Fruit fly (Drosophila melanogaster) whole organism, embryonic: ENCODE results near the gene CG33703.

Experiments
- Atf6 ChIP-seq: fragments of 200-800 bp; sonication (Bioruptor generic); IDR thresholded peaks from 2 replicates; pipeline ENCODE4 v1.3.6; 2022; ENCODE audit warnings: missing biosample characterization, missing genetic modification characterization
- Blimp-1 ChIP-seq: fragments of 200-800 bp; sonication (Bioruptor generic); optimal IDR thresholded peaks from 3 replicates; lab custom pipeline; 2018; ENCODE audit warnings: missing biosample characterization, missing genetic modification characterization, mild to moderate bottlenecking, moderate library complexity, missing genetic modification reagents
- CG10267 ChIP-seq: fragments of 200-800 bp; sonication (Bioruptor generic); optimal IDR thresholded peaks from 2 replicates; lab custom pipeline; 2018; ENCODE audit warnings: missing biosample characterization, mild to moderate bottlenecking, missing genetic modification characterization, moderate library complexity
- CG1233 ChIP-seq: fragments of 200-800 bp; sonication (Bioruptor generic); optimal IDR thresholded peaks from 4 replicates; lab custom pipeline; 2018; ENCODE audit warnings: missing biosample characterization, mild to moderate bottlenecking, missing genetic modification characterization
- CG12659 ChIP-seq: fragments of 200-800 bp; sonication (Bioruptor generic); optimal IDR thresholded peaks from 3 replicates; lab custom pipeline; 2017; ENCODE audit warnings: mild to moderate bottlenecking, missing biosample characterization, missing genetic modification reagents, missing genetic modification characterization
- CG13296 ChIP-seq: fragments of 200-800 bp; sonication (Bioruptor generic); optimal IDR thresholded peaks from 3 replicates; lab custom pipeline; 2018; ENCODE audit warnings: missing biosample characterization, mild to moderate bottlenecking, missing genetic modification characterization
- CG15269 ChIP-seq: fragments of 200-800 bp; sonication (Bioruptor generic); optimal IDR thresholded peaks from 2 replicates; lab custom pipeline; 2018; ENCODE audit warnings: missing biosample characterization, mild to moderate bottlenecking, missing genetic modification characterization, moderate library complexity
- CG15601 ChIP-seq: fragments of 200-800 bp; sonication (Bioruptor generic); optimal IDR thresholded peaks from 3 replicates; lab custom pipeline; 2019; ENCODE audit warnings: missing biosample characterization, mild to moderate bottlenecking, missing genetic modification characterization, moderate library complexity
- CG16863 ChIP-seq: fragments of 200-800 bp; sonication (Bioruptor generic); optimal IDR thresholded peaks from 3 replicates; lab custom pipeline; 2016; ENCODE audit warnings: missing biosample characterization, missing genetic modification characterization
- CG18619 ChIP-seq: fragments of 200-800 bp; sonication (Bioruptor generic); optimal IDR thresholded peaks from 3 replicates; lab custom pipeline; 2017; ENCODE audit warnings: missing biosample characterization, mild to moderate bottlenecking, missing genetic modification characterization
- CG2120 ChIP-seq: fragments of 200-800 bp; sonication (Bioruptor generic); optimal IDR thresholded peaks from 3 replicates; lab custom pipeline; 2016; ENCODE audit warnings: missing biosample characterization, missing genetic modification characterization
- CG30403 ChIP-seq: fragments of 200-800 bp; sonication (Bioruptor generic); optimal IDR thresholded peaks from 3 replicates; lab custom pipeline; 2016; ENCODE audit warnings: missing biosample characterization, missing genetic modification characterization
- CG31441 ChIP-seq: fragments of 200-800 bp; sonication (Bioruptor generic); IDR thresholded peaks from 2 replicates; pipeline ENCODE4 v1.3.6; 2022; ENCODE audit warnings: missing biosample characterization, missing genetic modification characterization
- CG3281 ChIP-seq: fragments of 200-800 bp; sonication (Bioruptor generic); optimal IDR thresholded peaks from 3 replicates; lab custom pipeline; 2017; ENCODE audit warnings: missing biosample characterization, mild to moderate bottlenecking, missing genetic modification characterization
- CG5180 ChIP-seq: fragments of 200-800 bp; sonication (Bioruptor generic); optimal IDR thresholded peaks from 3 replicates; lab custom pipeline; 2017; ENCODE audit warnings: missing biosample characterization, missing genetic modification characterization, mild to moderate bottlenecking, moderate library complexity, missing genetic modification reagents
- CG7839 ChIP-seq: fragments of 200-800 bp; sonication (Bioruptor generic); optimal IDR thresholded peaks from 3 replicates; lab custom pipeline; 2018; ENCODE audit warnings: missing biosample characterization, mild to moderate bottlenecking, missing genetic modification characterization, moderate library complexity
- CG7928 ChIP-seq: fragments of 200-800 bp; sonication (Bioruptor generic); optimal IDR thresholded peaks from 2 replicates; lab custom pipeline; 2017; ENCODE audit warnings: missing biosample characterization, mild to moderate bottlenecking, missing genetic modification characterization
- CG7963 ChIP-seq: fragments of 200-800 bp; sonication (Bioruptor generic); IDR thresholded peaks from 3 replicates; pipeline ENCODE4 v1.3.6; 2022; ENCODE audit warnings: missing biosample characterization, missing genetic modification characterization; ENCODE audit not compliant: partially characterized antibody
- CG9727 ChIP-seq: fragments of 200-800 bp; sonication (Bioruptor generic); optimal IDR thresholded peaks from 3 replicates; lab custom pipeline; 2017; ENCODE audit warnings: missing biosample characterization, mild to moderate bottlenecking, missing genetic modification characterization
- CoRest ChIP-seq: fragments of 200-800 bp; sonication (Bioruptor generic); optimal IDR thresholded peaks from 3 replicates; lab custom pipeline; 2018; ENCODE audit warnings: missing biosample characterization, mild to moderate bottlenecking, missing genetic modification characterization, moderate library complexity
- D19A ChIP-seq: fragments of 200-800 bp; optimal IDR thresholded peaks from 3 replicates; lab custom pipeline; 2019; ENCODE audit warnings: missing biosample characterization, mild to moderate bottlenecking, missing genetic modification characterization, moderate library complexity
- Drgx ChIP-seq: fragments of 200-800 bp; sonication (Bioruptor generic); IDR thresholded peaks from 2 replicates; pipeline ENCODE4 v1.3.6; 2022; ENCODE audit warnings: missing biosample characterization, missing genetic modification characterization
- Eip74EF ChIP-seq, 2 experiments: fragments of 200-800 bp in 1 of 2; fragments of >200 bp in 1 of 2; sonication (Bioruptor generic) in 1 of 2; optimal IDR thresholded peaks; 2 replicates each; lab custom pipeline; 2017 to 2019; ENCODE audit warnings: missing biosample characterization in 2 of 2, missing genetic modification characterization in 2 of 2, mild to moderate bottlenecking in 1 of 2, moderate library complexity in 1 of 2
- Fer1 ChIP-seq: fragments of 200-800 bp; sonication (Bioruptor generic); optimal IDR thresholded peaks from 2 replicates; lab custom pipeline; 2017; ENCODE audit warnings: missing biosample characterization, mild to moderate bottlenecking, missing genetic modification characterization
- Hand ChIP-seq: fragments of 200-800 bp; sonication (Bioruptor generic); optimal IDR thresholded peaks from 2 replicates; lab custom pipeline; 2017; ENCODE audit warnings: mild to moderate bottlenecking, missing biosample characterization, missing genetic modification reagents, missing genetic modification characterization
- Hmr ChIP-seq: fragments of 200-800 bp; sonication (Bioruptor generic); optimal IDR thresholded peaks from 3 replicates; lab custom pipeline; 2017; ENCODE audit warnings: mild to moderate bottlenecking, missing biosample characterization, missing genetic modification reagents, missing genetic modification characterization
- Hr51 ChIP-seq, 2 experiments: fragments of 200-800 bp; sonication (Bioruptor generic); optimal IDR thresholded peaks; 2 replicates in 1 of 2; 3 replicates in 1 of 2; lab custom pipeline; 2016 to 2018; ENCODE audit warnings: missing biosample characterization in 2 of 2, missing genetic modification characterization in 2 of 2, mild to moderate bottlenecking in 1 of 2, moderate library complexity in 1 of 2
- Med ChIP-seq: fragments of 200-800 bp; sonication (Bioruptor generic); peaks from one replicate; lab custom pipeline; 2016; ENCODE audit warnings: missing biosample characterization, missing genetic modification characterization, mild to moderate bottlenecking, inconsistent platforms, moderate library complexity
- PHDP ChIP-seq: fragments of 200-800 bp; sonication (Bioruptor generic); optimal IDR thresholded peaks from 3 replicates; lab custom pipeline; 2018; ENCODE audit warnings: missing biosample characterization, mild to moderate bottlenecking, missing genetic modification characterization, moderate library complexity
- Ptx1 ChIP-seq: fragments of 200-800 bp; sonication (Bioruptor generic); IDR thresholded peaks from 2 replicates; pipeline ENCODE4 v1.3.6; 2022; ENCODE audit warnings: missing biosample characterization, missing genetic modification characterization
- Ssrp ChIP-seq: fragments of 200-800 bp; sonication (Bioruptor generic); optimal IDR thresholded peaks from 2 replicates; lab custom pipeline; 2018; ENCODE audit warnings: missing biosample characterization, mild to moderate bottlenecking, missing genetic modification characterization, moderate library complexity
- Xbp1 ChIP-seq: fragments of 200-800 bp; sonication (Bioruptor generic); optimal IDR thresholded peaks from 3 replicates; lab custom pipeline; 2016; ENCODE audit warnings: missing biosample characterization, mild to moderate bottlenecking, missing genetic modification characterization
- az2 ChIP-seq: fragments of 200-800 bp; sonication (Bioruptor generic); optimal IDR thresholded peaks from 3 replicates; lab custom pipeline; 2016; ENCODE audit warnings: missing biosample characterization, missing genetic modification characterization
- br ChIP-seq: fragments of >200 bp; optimal IDR thresholded peaks from 2 replicates; lab custom pipeline; 2017
- bsh ChIP-seq, 2 experiments: fragments of 200-800 bp; sonication (Bioruptor generic); optimal IDR thresholded peaks; 2 replicates each; lab custom pipeline; 2017 to 2018; ENCODE audit warnings: mild to moderate bottlenecking in 2 of 2, missing biosample characterization in 2 of 2, missing genetic modification characterization in 2 of 2, moderate library complexity in 1 of 2
- dmrt99B ChIP-seq: fragments of 200-800 bp; sonication (Bioruptor generic); optimal IDR thresholded peaks from 2 replicates; lab custom pipeline; 2018; ENCODE audit warnings: missing biosample characterization, mild to moderate bottlenecking, missing genetic modification characterization, moderate library complexity
- gro ChIP-seq: fragments of 200-800 bp; sonication (Bioruptor generic); optimal IDR thresholded peaks from 2 replicates; lab custom pipeline; 2016; ENCODE audit warnings: missing biosample characterization, missing genetic modification characterization
- hb ChIP-seq: fragments of 200-800 bp; sonication (Bioruptor generic); IDR thresholded peaks from 3 replicates; pipeline ENCODE4 v1.3.6; 2022; ENCODE audit warnings: missing biosample characterization, missing genetic modification characterization; ENCODE audit not compliant: partially characterized antibody
- lab ChIP-seq: fragments of 200-800 bp; sonication (Bioruptor generic); optimal IDR thresholded peaks from 3 replicates; lab custom pipeline; 2017; ENCODE audit warnings: missing biosample characterization, missing genetic modification characterization, mild to moderate bottlenecking, moderate library complexity, missing genetic modification reagents
- org-1 ChIP-seq: fragments of 200-800 bp; sonication (Bioruptor generic); optimal IDR thresholded peaks from 2 replicates; lab custom pipeline; 2017; ENCODE audit warnings: missing biosample characterization, missing genetic modification characterization
- pho ChIP-seq: fragments of 200-800 bp; sonication (Bioruptor generic); optimal IDR thresholded peaks from 2 replicates; lab custom pipeline; 2016; ENCODE audit warnings: missing biosample characterization, missing genetic modification characterization
- sens ChIP-seq: fragments of 200-800 bp; sonication (Bioruptor generic); peaks from one replicate; lab custom pipeline; 2016; ENCODE audit warnings: missing biosample characterization, missing genetic modification characterization
- seq ChIP-seq: fragments of 200-800 bp; sonication (Bioruptor generic); IDR thresholded peaks from 2 replicates; pipeline ENCODE4 v1.3.6; 2022; ENCODE audit warnings: missing biosample characterization, missing genetic modification characterization
- sug ChIP-seq: fragments of 200-800 bp; optimal IDR thresholded peaks from 2 replicates; lab custom pipeline; 2019; ENCODE audit warnings: missing biosample characterization, mild to moderate bottlenecking, missing genetic modification characterization, moderate library complexity
- tio ChIP-seq: fragments of 200-800 bp; sonication (Bioruptor generic); optimal IDR thresholded peaks from 2 replicates; lab custom pipeline; 2017; ENCODE audit warnings: missing biosample characterization, missing genetic modification characterization, inconsistent platforms
- ttk ChIP-seq: fragments of 200-800 bp; sonication (Bioruptor generic); IDR thresholded peaks from 2 replicates; pipeline ENCODE4 v2.1.2; 2022; ENCODE audit warnings: missing biosample characterization, missing genetic modification characterization
- unc-4 ChIP-seq: fragments of 200-800 bp; sonication (Bioruptor generic); IDR thresholded peaks from 2 replicates; pipeline ENCODE4 v1.3.6; 2022; ENCODE audit warnings: missing biosample characterization, missing genetic modification characterization; ENCODE audit not compliant: partially characterized antibody
- unpg ChIP-seq: fragments of 200-800 bp; sonication (Bioruptor generic); optimal IDR thresholded peaks from 3 replicates; lab custom pipeline; 2018; ENCODE audit warnings: missing biosample characterization, mild to moderate bottlenecking, missing genetic modification characterization, moderate library complexity
- vvl ChIP-seq: fragments of 200-800 bp; sonication (Bioruptor generic); IDR thresholded peaks from 2 replicates; pipeline ENCODE4 v1.3.6; 2022; ENCODE audit warnings: missing biosample characterization, missing genetic modification characterization

The CG33703 gene

dm6 chr3L:9466595-9466994 is 45.9 kb downstream of the CG33703 start (continued):
- TF ChIP-seq Hand = peak; percentile 54
- TF ChIP-seq Fer1 (GFP tag; lab: Kevin White, UChicago) = peak; percentile 42
- peak; percentile 57 for TF ChIP-seq CG7839 (tag; lab: Kevin White, UChicago)
- no peak for TF ChIP-seq br (lab: Kevin White, UChicago)
- peak; percentile 51; the same call in 1 of the 2 replicates for TF ChIP-seq CG31441
- TF ChIP-seq sens (GFP tag; lab: Kevin White, UChicago) = peak; percentile 73
- TF ChIP-seq CG7928 (GFP tag; lab: Kevin White, UChicago) = no peak
- no peak for TF ChIP-seq unc-4
- no peak for TF ChIP-seq CG7963 (GFP tag; lab: Robert Waterston, UW)
- peak; percentile 52 for TF ChIP-seq lab
- peak; percentile 10 for TF ChIP-seq CG15601
- no peak for TF ChIP-seq vvl (GFP tag; lab: Robert Waterston, UW)
- peak; percentile 45 for TF ChIP-seq CG30403 (GFP tag; lab: Kevin White, UChicago)
- peak; percentile 38 for TF ChIP-seq CG3281
- peak in 1 of 2 experiments; percentile 14 for TF ChIP-seq Eip74EF (GFP tag; optimal IDR thresholded peaks at IDR 0.05; lab: Kevin White, UChicago)
- TF ChIP-seq unpg = peak; percentile 27
- peak; percentile 22 for TF ChIP-seq CG13296 (GFP tag; lab: Kevin White, UChicago)
- peak; percentile 60 for TF ChIP-seq dmrt99B (tag; lab: Kevin White, UChicago)
- peak; percentile 32 for TF ChIP-seq Hmr
- TF ChIP-seq Atf6 (GFP tag; lab: Robert Waterston, UW) = no peak
- TF ChIP-seq az2 (GFP tag; lab: Kevin White, UChicago) = peak; percentile 15
- TF ChIP-seq Med = peak; percentile 55
- peak; percentile 7 for TF ChIP-seq tio (GFP tag; lab: Kevin White, UChicago)
- peak; percentile 13 for TF ChIP-seq Blimp-1
- TF ChIP-seq CG15269 (tag; lab: Kevin White, UChicago) = peak; percentile 26
- peak; percentile 16 for TF ChIP-seq sug (tag; lab: Kevin White, UChicago)
- TF ChIP-seq Drgx (GFP tag; lab: Robert Waterston, UW) = no peak
- TF ChIP-seq PHDP = peak; percentile 17
- peak; percentile 11 for TF ChIP-seq Xbp1 (GFP tag; lab: Kevin White, UChicago)
- TF ChIP-seq bsh (GFP tag; optimal IDR thresholded peaks at IDR 0.05; lab: Kevin White, UChicago) = peak in 1 of 2 experiments; percentile 29
- TF ChIP-seq org-1 = peak; percentile 18
- peak; percentile 31 for TF ChIP-seq CG1233 (GFP tag; lab: Kevin White, UChicago)
- TF ChIP-seq pho (GFP tag; lab: Kevin White, UChicago) = peak; percentile 25
- TF ChIP-seq CG5180 (GFP tag; lab: Kevin White, UChicago) = peak; percentile 12
- TF ChIP-seq Ssrp (tag; lab: Kevin White, UChicago) = peak; percentile 17
- peak in 1 of 2 experiments; percentile 43 for TF ChIP-seq Hr51 (GFP tag; optimal IDR thresholded peaks at IDR 0.05; lab: Kevin White, UChicago)
- TF ChIP-seq CoRest (tag; lab: Kevin White, UChicago) = peak; percentile 17
- peak; percentile 47 for TF ChIP-seq CG2120
- TF ChIP-seq CG10267 (tag; lab: Kevin White, UChicago) = peak; percentile 1
- TF ChIP-seq CG18619 (GFP tag; lab: Kevin White, UChicago) = peak; percentile 26
- no peak for TF ChIP-seq CG16863 (GFP tag; lab: Kevin White, UChicago)
- TF ChIP-seq seq = no peak
- TF ChIP-seq CG9727 (GFP tag; lab: Kevin White, UChicago) = peak; percentile 40
- no peak for TF ChIP-seq ttk
- TF ChIP-seq CG12659 = peak; percentile 41
- TF ChIP-seq D19A (tag; lab: Kevin White, UChicago) = peak; percentile 0
- 0 out of 2 replicates have a peak, but pooled peaks have one; percentile 23 for TF ChIP-seq Ptx1 (GFP tag; lab: Robert Waterston, UW)
- TF ChIP-seq gro (GFP tag; lab: Kevin White, UChicago) = no peak
- no peak for TF ChIP-seq hb (GFP tag; lab: Robert Waterston, UW)
